Worm (Caenorhabditis elegans) whole organism, L1 larva: Measurements from ENCODE around the gene M7.7.

Source experiments
- C04F5.9 ChIP-seq: sonication (generic microtip); optimal IDR thresholded peaks from 2 replicates; lab custom pipeline; 2016; ENCODE audit warnings: missing genetic modification characterization, missing compliant biosample characterization
- C16A3.4 ChIP-seq: fragments of 150-350 bp; optimal IDR thresholded peaks from 2 replicates; lab custom pipeline; 2014; ENCODE audit warnings: missing biosample characterization, missing genetic modification characterization
- C34B4.2 ChIP-seq: sonication (generic microtip); optimal IDR thresholded peaks from 2 replicates; lab custom pipeline; 2017; ENCODE audit warnings: mild to moderate bottlenecking, missing genetic modification characterization, missing compliant biosample characterization
- F16B12.6 ChIP-seq: fragments of 150-350 bp; optimal IDR thresholded peaks from 2 replicates; lab custom pipeline; 2014; ENCODE audit warnings: missing biosample characterization, missing genetic modification characterization
- ama-1 ChIP-seq: fragments of 150-350 bp; optimal IDR thresholded peaks from 2 replicates; lab custom pipeline; 2014
- ceh-63 ChIP-seq: fragments of 200-800 bp; sonication (Bioruptor generic); optimal IDR thresholded peaks from 2 replicates; lab custom pipeline; 2018; ENCODE audit warnings: mild to moderate bottlenecking, missing genetic modification characterization, missing compliant biosample characterization
- ceh-8 ChIP-seq: fragments of 200-800 bp; sonication (Bioruptor generic); optimal IDR thresholded peaks from 2 replicates; lab custom pipeline; 2018; ENCODE audit warnings: mild to moderate bottlenecking, missing genetic modification characterization, moderate library complexity, missing compliant biosample characterization
- ceh-82 ChIP-seq, 3 experiments: fragments of 150-350 bp in 1 of 3; sonication (generic microtip) in 2 of 3; optimal IDR thresholded peaks; 2 replicates each; lab custom pipeline; 2014 to 2017; ENCODE audit warnings: missing biosample characterization in 3 of 3, missing genetic modification characterization in 3 of 3
- ceh-88 ChIP-seq: fragments of 200-800 bp; sonication (Bioruptor generic); IDR thresholded peaks from 2 replicates; pipeline ENCODE4 v1.3.6; 2022; ENCODE audit warnings: missing genetic modification characterization, missing compliant biosample characterization
- ceh-90 ChIP-seq: sonication (generic microtip); optimal IDR thresholded peaks from 2 replicates; lab custom pipeline; 2016; ENCODE audit warnings: missing genetic modification characterization, missing compliant biosample characterization
- dpl-1 ChIP-seq, 3 experiments: fragments of 150-350 bp in 2 of 3; sonication (generic microtip) in 1 of 3; optimal IDR thresholded peaks; 2 replicates each; lab custom pipeline; 2014 to 2017; ENCODE audit warnings: missing biosample characterization in 3 of 3, missing genetic modification characterization in 3 of 3, missing genetic modification reagents in 3 of 3
- efl-1 ChIP-seq, 4 experiments: fragments of 150-350 bp; optimal IDR thresholded peaks in 3 of 4; peaks in 1 of 4; 1 replicate in 1 of 4; 2 replicates in 3 of 4; lab custom pipeline; 2014; ENCODE audit warnings: missing biosample characterization in 2 of 4, missing genetic modification characterization in 2 of 4, missing genetic modification reagents in 2 of 4
- efl-3 ChIP-seq: fragments of 200-800 bp; sonication (Bioruptor generic); optimal IDR thresholded peaks from 2 replicates; lab custom pipeline; 2018; ENCODE audit warnings: mild to moderate bottlenecking, missing genetic modification characterization, missing compliant biosample characterization
- egl-13 ChIP-seq: sonication (generic microtip); optimal IDR thresholded peaks from 2 replicates; lab custom pipeline; 2016; ENCODE audit warnings: missing genotype, missing genetic modification reagents, missing genetic modification characterization, missing compliant biosample characterization
- egl-27 ChIP-seq, 2 experiments: fragments of 150-350 bp in 1 of 2; sonication (generic microtip); optimal IDR thresholded peaks; 3 replicates each; lab custom pipeline; 2017 to 2018; ENCODE audit warnings: missing biosample characterization in 2 of 2, missing genetic modification characterization in 2 of 2, missing genetic modification reagents in 2 of 2
- elt-3 ChIP-seq, 6 experiments: fragments of 150-350 bp in 1 of 6; sonication (generic microtip); optimal IDR thresholded peaks; 2 replicates each; lab custom pipeline; 2017 to 2018; ENCODE audit warnings: missing biosample characterization in 6 of 6, missing genetic modification characterization in 6 of 6, inconsistent platforms in 1 of 6
- ets-5 ChIP-seq: fragments of 200-800 bp; sonication (Bioruptor generic); IDR thresholded peaks from 2 replicates; pipeline ENCODE4 v1.3.6; 2022; ENCODE audit warnings: missing genetic modification characterization, missing compliant biosample characterization
- fkh-10 ChIP-seq: sonication (generic microtip); optimal IDR thresholded peaks from 2 replicates; lab custom pipeline; 2017; ENCODE audit warnings: missing biosample characterization, missing genetic modification reagents, missing genetic modification characterization
- fkh-4 ChIP-seq: sonication (generic microtip); optimal IDR thresholded peaks from 2 replicates; lab custom pipeline; 2016; ENCODE audit warnings: missing compliant biosample characterization, missing genetic modification characterization, borderline replicate concordance
- fos-1 ChIP-seq: fragments of 150-350 bp; optimal IDR thresholded peaks from 2 replicates; lab custom pipeline; 2014; ENCODE audit warnings: missing biosample characterization, missing genetic modification characterization
- grh-1 ChIP-seq: fragments of 200-800 bp; sonication (Bioruptor generic); IDR thresholded peaks from 2 replicates; pipeline ENCODE4 v1.3.6; 2022; ENCODE audit warnings: missing genetic modification reagents, missing genetic modification characterization, missing compliant biosample characterization
- hlh-17 ChIP-seq: fragments of 200-800 bp; sonication (Bioruptor generic); optimal IDR thresholded peaks from 2 replicates; lab custom pipeline; 2018; ENCODE audit warnings: missing genetic modification characterization, mild to moderate bottlenecking, missing compliant biosample characterization, moderate library complexity, borderline replicate concordance
- hlh-4 ChIP-seq: sonication (generic microtip); optimal IDR thresholded peaks from 2 replicates; lab custom pipeline; 2016; ENCODE audit warnings: mild to moderate bottlenecking, missing genetic modification characterization, missing compliant biosample characterization
- hpl-2 ChIP-seq: fragments of 150-350 bp; optimal IDR thresholded peaks from 2 replicates; lab custom pipeline; 2014; ENCODE audit warnings: missing biosample characterization, missing genetic modification reagents, missing genetic modification characterization
- isw-1 ChIP-seq: fragments of 200-800 bp; sonication (Bioruptor generic); IDR thresholded peaks from 2 replicates; pipeline ENCODE4 v1.3.6; 2022; ENCODE audit warnings: missing genetic modification characterization, missing compliant biosample characterization
- lin-13 ChIP-seq: fragments of 150-350 bp; optimal IDR thresholded peaks from 2 replicates; lab custom pipeline; 2014; ENCODE audit warnings: missing biosample characterization, missing genetic modification reagents, missing genetic modification characterization
- lin-35 ChIP-seq, 2 experiments: fragments of 150-350 bp; optimal IDR thresholded peaks; 2 replicates each; lab custom pipeline; 2014; ENCODE audit warnings: missing biosample characterization in 2 of 2, missing genetic modification characterization in 2 of 2, missing genetic modification reagents in 2 of 2
- lin-39 ChIP-seq: fragments of 150-350 bp; optimal IDR thresholded peaks from 2 replicates; lab custom pipeline; 2014; ENCODE audit warnings: missing biosample characterization, missing genetic modification reagents, missing genetic modification characterization
- lir-3 ChIP-seq: sonication (generic microtip); optimal IDR thresholded peaks from 2 replicates; lab custom pipeline; 2016; ENCODE audit warnings: mild to moderate bottlenecking, missing genetic modification characterization, moderate library complexity, missing compliant biosample characterization; ENCODE audit not compliant: poor library complexity
- lsy-2 ChIP-seq, 2 experiments: fragments of 150-350 bp; optimal IDR thresholded peaks; 2 replicates each; lab custom pipeline; 2014; ENCODE audit warnings: missing biosample characterization in 2 of 2, missing genetic modification characterization in 2 of 2
- mdl-1 ChIP-seq, 2 experiments: fragments of 150-350 bp; optimal IDR thresholded peaks; 2 replicates each; lab custom pipeline; 2014 to 2017; ENCODE audit warnings: missing biosample characterization in 2 of 2, missing genetic modification characterization in 2 of 2, inconsistent platforms in 1 of 2
- mef-2 ChIP-seq: fragments of 150-350 bp; optimal IDR thresholded peaks from 2 replicates; lab custom pipeline; 2014; ENCODE audit warnings: missing biosample characterization, missing genetic modification characterization
- mep-1 ChIP-seq: fragments of 150-350 bp; optimal IDR thresholded peaks from 2 replicates; lab custom pipeline; 2014; ENCODE audit warnings: missing biosample characterization, missing genetic modification characterization
- nhr-11 ChIP-seq: fragments of 150-350 bp; optimal IDR thresholded peaks from 2 replicates; lab custom pipeline; 2014; ENCODE audit warnings: missing biosample characterization, missing genetic modification characterization
- nhr-19 ChIP-seq: fragments of 200-800 bp; sonication (Bioruptor generic); conservative IDR thresholded peaks from 2 replicates; pipeline ENCODE4 v1.3.6; 2022; ENCODE audit warnings: missing genetic modification characterization, missing compliant biosample characterization
- nhr-71 ChIP-seq: sonication (generic microtip); optimal IDR thresholded peaks from 2 replicates; lab custom pipeline; 2016; ENCODE audit warnings: mild to moderate bottlenecking, missing genetic modification characterization, moderate library complexity, missing compliant biosample characterization
- nhr-76 ChIP-seq: sonication (generic microtip); optimal IDR thresholded peaks from 2 replicates; lab custom pipeline; 2017; ENCODE audit warnings: missing biosample characterization, missing genetic modification characterization
- nhr-77 ChIP-seq: fragments of 150-350 bp; optimal IDR thresholded peaks from 2 replicates; lab custom pipeline; 2014; ENCODE audit warnings: missing biosample characterization, missing genetic modification characterization
- nhr-84 ChIP-seq: sonication (generic microtip); optimal IDR thresholded peaks from 2 replicates; lab custom pipeline; 2017; ENCODE audit warnings: missing biosample characterization, missing genetic modification characterization
- nhr-85 ChIP-seq: sonication (generic microtip); peaks from one replicate; lab custom pipeline; 2016; ENCODE audit warnings: missing genetic modification characterization, inconsistent platforms, missing compliant biosample characterization
- pag-3 ChIP-seq: sonication (generic microtip); optimal IDR thresholded peaks from 2 replicates; lab custom pipeline; 2017; ENCODE audit warnings: missing genetic modification characterization, mild to moderate bottlenecking, missing compliant biosample characterization, antibody characterized with exemption, borderline replicate concordance; ENCODE audit not compliant: insufficient read depth
- pqm-1 ChIP-seq: sonication (generic microtip); optimal IDR thresholded peaks from 3 replicates; lab custom pipeline; 2017; ENCODE audit warnings: missing biosample characterization, missing genetic modification characterization
- rnt-1 ChIP-seq: sonication (generic microtip); optimal IDR thresholded peaks from 2 replicates; lab custom pipeline; 2016; ENCODE audit warnings: mild to moderate bottlenecking, missing genetic modification characterization, moderate library complexity, missing compliant biosample characterization
- skn-1 ChIP-seq: fragments of 150-350 bp; optimal IDR thresholded peaks from 2 replicates; lab custom pipeline; 2014; ENCODE audit warnings: missing biosample characterization, missing genetic modification characterization
- snpc-4 ChIP-seq: fragments of 150-350 bp; optimal IDR thresholded peaks from 2 replicates; lab custom pipeline; 2014; ENCODE audit warnings: missing biosample characterization, missing genetic modification characterization
- snu-23 ChIP-seq: sonication (generic microtip); optimal IDR thresholded peaks from 2 replicates; lab custom pipeline; 2016; ENCODE audit warnings: missing genetic modification characterization, missing compliant biosample characterization
- sup-37 ChIP-seq: fragments of 200-800 bp; sonication (Bioruptor generic); optimal IDR thresholded peaks from 2 replicates; lab custom pipeline; 2018; ENCODE audit warnings: mild to moderate bottlenecking, missing genetic modification characterization, missing compliant biosample characterization
- tlp-1 ChIP-seq: fragments of 150-350 bp; optimal IDR thresholded peaks from 2 replicates; lab custom pipeline; 2014; ENCODE audit warnings: missing biosample characterization, missing genetic modification characterization
- unc-62 ChIP-seq: fragments of 150-350 bp; optimal IDR thresholded peaks from 2 replicates; lab custom pipeline; 2014; ENCODE audit warnings: missing biosample characterization, missing genetic modification reagents, missing genetic modification characterization
- unc-98 ChIP-seq: fragments of 200-800 bp; sonication (Bioruptor generic); IDR thresholded peaks from 2 replicates; pipeline ENCODE4 v1.3.6; 2022; ENCODE audit warnings: missing genetic modification characterization, missing compliant biosample characterization
- xbp-1 ChIP-seq: sonication (generic microtip); optimal IDR thresholded peaks from 2 replicates; lab custom pipeline; 2016; ENCODE audit warnings: missing genetic modification characterization, missing compliant biosample characterization
- ztf-11 ChIP-seq, 2 experiments: sonication (generic microtip); optimal IDR thresholded peaks; 2 replicates each; lab custom pipeline; 2016 to 2017; ENCODE audit warnings: missing genetic modification characterization in 2 of 2, missing biosample characterization in 1 of 2, missing compliant biosample characterization in 1 of 2
- ztf-4 ChIP-seq: fragments of 150-350 bp; optimal IDR thresholded peaks from 2 replicates; lab custom pipeline; 2014; ENCODE audit warnings: missing biosample characterization, missing genetic modification characterization

The M7.7 gene

DNA sequence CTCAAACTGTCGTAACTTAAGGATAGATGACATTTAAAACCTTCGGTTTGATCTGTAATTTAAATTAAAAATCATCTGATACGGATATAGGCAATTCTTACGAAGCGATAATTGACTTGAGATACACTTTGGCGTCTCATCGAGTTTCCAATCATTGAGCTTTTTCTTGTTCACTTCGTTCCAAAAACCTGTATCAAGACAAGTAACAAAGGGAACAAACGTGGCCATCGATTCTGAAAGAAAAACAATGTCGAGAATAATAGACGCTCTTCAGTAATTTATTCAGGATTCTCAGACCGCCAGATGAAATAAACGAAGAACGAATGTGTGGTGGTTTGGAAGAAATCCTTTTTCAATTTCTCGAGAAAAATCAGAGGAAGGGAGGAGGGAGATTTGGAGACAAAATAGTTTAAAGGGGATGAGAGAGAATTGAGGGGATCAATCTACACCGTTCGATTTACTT is 8.8 kb upstream of the M7.7 start, which contains the start of gene atg-7:
atg-7 (minus strand) TSS at position 233 of the 463 bp plus-strand sequence.
- TF ChIP-seq xbp-1 (tag; lab: Kevin White, UChicago) (peak; percentile 14), skn-1 (no peak), hlh-4 (tag; lab: Kevin White, UChicago) (no peak), nhr-85 (peak; percentile 69), pag-3 (tag; lab: Kevin White, UChicago) (no peak), lir-3 (peak; percentile 13), efl-1 (optimal IDR thresholded peaks at IDR 0.05; lab: Kevin White, UChicago) (peak; percentile 6 to 7), efl-1 (GFP tag; optimal IDR thresholded peaks at IDR 0.05 in 1 of 2; lab: Kevin White, UChicago) (peak in 1 of 2 experiments; percentile 67), C34B4.2 (tag; lab: Kevin White, UChicago) (no peak), lin-35 (GFP tag; optimal IDR thresholded peaks at IDR 0.05; lab: Kevin White, UChicago) (no peak), nhr-77 (tag; lab: Kevin White, UChicago) (no peak), nhr-76 (no peak), F16B12.6 (tag; lab: Kevin White, UChicago) (no peak), grh-1 (GFP tag; lab: Robert Waterston, UW) (no peak), snpc-4 (no peak), ztf-11 (tag; optimal IDR thresholded peaks at IDR 0.05; lab: Kevin White, UChicago) (no peak), ceh-90 (tag; lab: Kevin White, UChicago) (no peak), tlp-1 (no peak), dpl-1 (GFP tag; optimal IDR thresholded peaks at IDR 0.05; lab: Kevin White, UChicago) (no peak), fos-1 (tag; lab: Kevin White, UChicago) (no peak), lin-13 (GFP tag; lab: Kevin White, UChicago) (no peak), fkh-10 (GFP tag; lab: Kevin White, UChicago) (no peak), isw-1 (GFP tag; lab: Robert Waterston, UW) (no peak), C16A3.4 (no peak), unc-62 (GFP tag; lab: Kevin White, UChicago) (no peak), rnt-1 (tag; lab: Kevin White, UChicago) (peak; percentile 10), egl-13 (tag; lab: Kevin White, UChicago) (no peak), sup-37 (GFP tag; lab: Kevin White, UChicago) (no peak), hpl-2 (no peak), snu-23 (peak; percentile 9), mef-2 (no peak), lin-39 (tag; lab: Kevin White, UChicago) (no peak), egl-27 (tag; optimal IDR thresholded peaks at IDR 0.05; lab: Kevin White, UChicago) (no peak), hlh-17 (GFP tag; lab: Kevin White, UChicago) (no peak), pqm-1 (tag; lab: Kevin White, UChicago) (no peak), efl-3 (GFP tag; lab: Kevin White, UChicago) (no peak), lsy-2 (tag; optimal IDR thresholded peaks at IDR 0.05; lab: Kevin White, UChicago) (peak in 1 of 2 experiments; percentile 4), ceh-82 (tag; optimal IDR thresholded peaks at IDR 0.05; lab: Kevin White, UChicago) (no peak), fkh-4 (no peak), elt-3 (tag; optimal IDR thresholded peaks at IDR 0.05; lab: Kevin White, UChicago) (no peak), unc-98 (GFP tag; lab: Robert Waterston, UW) (no peak), nhr-11 (tag; lab: Kevin White, UChicago) (no peak), C04F5.9 (tag; lab: Kevin White, UChicago) (no peak), ets-5 (GFP tag; lab: Robert Waterston, UW) (no peak), nhr-71 (tag; lab: Kevin White, UChicago) (no peak), ceh-8 (GFP tag; lab: Kevin White, UChicago) (peak; percentile 21), ceh-88 (GFP tag; lab: Robert Waterston, UW) (no peak), ztf-4 (peak; percentile 12), mdl-1 (tag; optimal IDR thresholded peaks at IDR 0.05; lab: Kevin White, UChicago) (no peak), nhr-84 (tag; lab: Kevin White, UChicago) (no peak), nhr-19 (GFP tag; lab: Robert Waterston, UW) (no peak), ama-1 (lab: Kevin White, UChicago) (peak; percentile 90), mep-1 (no peak), ceh-63 (GFP tag; lab: Kevin White, UChicago) (no peak)
